Comparison of ENCODE assay signal across 3 fruit fly cellular contexts in genomic region chr3R:29269204-29269603, dm6.
A peak's percentile ranks its signal among the peaks of the same experiment; 100 is the strongest.
TF ChIP-seq lines count a peak whose summit lies in the region.

No protein-coding gene starts in this region.

- TF ChIP-seq CTCF in whole organism, embryonic (GFP tag; optimal IDR thresholded peaks at IDR 0.05; lab: Kevin White, UChicago), result no peak

TF ChIP-seq in whole organism, embryonic, 481 proteins besides CTCF, POLR2A, EP300 and RAD21 (continues in another document):
- no peak for TF ChIP-seq ssp (GFP tag; IDR thresholded peaks at IDR 0.05; lab: Robert Waterston, UW)
- peak; percentile 18 for TF ChIP-seq CG11504 (tag; optimal IDR thresholded peaks at IDR 0.05; lab: Kevin White, UChicago)
- TF ChIP-seq nmo (GFP tag; optimal IDR thresholded peaks at IDR 0.05; lab: Kevin White, UChicago), result peak; percentile 21
- TF ChIP-seq zf30C (GFP tag; optimal IDR thresholded peaks at IDR 0.05; lab: Kevin White, UChicago), result peak; percentile 24
- TF ChIP-seq sens (GFP tag; lab: Kevin White, UChicago), result peak; percentile 75
- TF ChIP-seq CG31365 (tag; optimal IDR thresholded peaks at IDR 0.05; lab: Kevin White, UChicago), result no peak
- TF ChIP-seq CG31441 (GFP tag; IDR thresholded peaks at IDR 0.05; lab: Robert Waterston, UW), result 0 out of 2 replicates have a peak, but pooled peaks have one; percentile 15
- TF ChIP-seq fd64A (GFP tag; optimal IDR thresholded peaks at IDR 0.05; lab: Kevin White, UChicago), result no peak
- no peak for TF ChIP-seq E2f2 (GFP tag; IDR thresholded peaks at IDR 0.05; lab: Robert Waterston, UW)
- peak; percentile 10 for TF ChIP-seq trem (tag; optimal IDR thresholded peaks at IDR 0.05; lab: Kevin White, UChicago)
- no peak for TF ChIP-seq zfh2 (GFP tag; optimal IDR thresholded peaks at IDR 0.05; lab: Kevin White, UChicago)
- peak; percentile 9 for TF ChIP-seq CG15696 (tag; optimal IDR thresholded peaks at IDR 0.05; lab: Kevin White, UChicago)
- no peak for TF ChIP-seq amos (GFP tag; IDR thresholded peaks at IDR 0.05; lab: Robert Waterston, UW; ENCODE audit: partially characterized antibody)
- TF ChIP-seq gem (tag; optimal IDR thresholded peaks at IDR 0.05; lab: Kevin White, UChicago), result peak; percentile 28
- TF ChIP-seq nau (GFP tag; optimal IDR thresholded peaks at IDR 0.05; lab: Kevin White, UChicago), result no peak
- peak; percentile 11 for TF ChIP-seq CG9727 (GFP tag; optimal IDR thresholded peaks at IDR 0.05; lab: Kevin White, UChicago)
- peak; percentile 17 for TF ChIP-seq phol (tag; optimal IDR thresholded peaks at IDR 0.05; lab: Kevin White, UChicago)
- TF ChIP-seq hb (GFP tag; IDR thresholded peaks at IDR 0.05; lab: Robert Waterston, UW; ENCODE audit: partially characterized antibody), result no peak
- peak; percentile 40; the same call in 1 of the 2 replicates for TF ChIP-seq Xrp1 (GFP tag; IDR thresholded peaks at IDR 0.05; lab: Robert Waterston, UW)
- TF ChIP-seq CG18262 (tag; optimal IDR thresholded peaks at IDR 0.05; lab: Kevin White, UChicago), result peak; percentile 42
- TF ChIP-seq CG17829 (tag; optimal IDR thresholded peaks at IDR 0.05; lab: Kevin White, UChicago), result peak; percentile 2
- TF ChIP-seq CG8765 (GFP tag; IDR thresholded peaks at IDR 0.05; lab: Robert Waterston, UW), result peak; percentile 32; the same call in 1 of the 2 replicates
- TF ChIP-seq bsh (GFP tag; optimal IDR thresholded peaks at IDR 0.05; lab: Kevin White, UChicago), result peak in 1 of 2 experiments; percentile 11
- peak; percentile 50 for TF ChIP-seq CG10979 (tag; optimal IDR thresholded peaks at IDR 0.05; lab: Kevin White, UChicago)
- peak; percentile 12 for TF ChIP-seq CG7839 (tag; optimal IDR thresholded peaks at IDR 0.05; lab: Kevin White, UChicago)
- TF ChIP-seq Doc2 (GFP tag; IDR thresholded peaks at IDR 0.05; lab: Robert Waterston, UW), result no peak
- peak; percentile 16 for TF ChIP-seq Ets65A (GFP tag; lab: Kevin White, UChicago)
- peak; percentile 39 for TF ChIP-seq CG2712 (tag; optimal IDR thresholded peaks at IDR 0.05; lab: Kevin White, UChicago)
- TF ChIP-seq CG33557 (GFP tag; optimal IDR thresholded peaks at IDR 0.05; lab: Kevin White, UChicago), result peak; percentile 6
- TF ChIP-seq CG17361 (GFP tag; IDR thresholded peaks at IDR 0.05; lab: Robert Waterston, UW), result 0 out of 3 replicates have a peak, but pooled peaks have one; percentile 12

TF ChIP-seq in whole organism, prepupa, 60 proteins besides CTCF, POLR2A, EP300 and RAD21:
- TF ChIP-seq CG8632 (GFP tag; optimal IDR thresholded peaks at IDR 0.05; lab: Kevin White, UChicago) (no peak), Ets96B (tag; optimal IDR thresholded peaks at IDR 0.05; lab: Kevin White, UChicago) (peak; percentile 7), CG32006 (GFP tag; optimal IDR thresholded peaks at IDR 0.05; lab: Kevin White, UChicago) (no peak), Gug (GFP tag; IDR thresholded peaks at IDR 0.05; lab: Robert Waterston, UW) (no peak), ss (GFP tag; optimal IDR thresholded peaks at IDR 0.05; lab: Kevin White, UChicago) (peak; percentile 21 to 37), svp (GFP tag; lab: Kevin White, UChicago) (peak; percentile 54), Lpt (GFP tag; optimal IDR thresholded peaks at IDR 0.05; lab: Kevin White, UChicago) (no peak), pdm3 (GFP tag; optimal IDR thresholded peaks at IDR 0.05; lab: Kevin White, UChicago) (no peak), Eip78C (GFP tag; lab: Kevin White, UChicago) (peak; percentile 24), CG11294 (GFP tag; IDR thresholded peaks at IDR 0.05; lab: Robert Waterston, UW) (no peak)

TF ChIP-seq in whole organism, pupa, 21 proteins besides CTCF, POLR2A, EP300 and RAD21:
- TF ChIP-seq Pif1B (GFP tag; optimal IDR thresholded peaks at IDR 0.05; lab: Kevin White, UChicago) (no peak), CG12605 (GFP tag; IDR thresholded peaks at IDR 0.05; lab: Robert Waterston, UW) (no peak), CG17806 (tag; optimal IDR thresholded peaks at IDR 0.05; lab: Kevin White, UChicago) (peak; percentile 4), CG8159 (tag; optimal IDR thresholded peaks at IDR 0.05; lab: Kevin White, UChicago) (peak; percentile 36)
